Worm (Caenorhabditis elegans) whole organism, L1 larva: ENCODE measurements around the gene clec-60.

Experiments used
- C34B4.2 ChIP-seq: sonication (generic microtip); optimal IDR thresholded peaks from 2 replicates; lab custom pipeline; 2017; ENCODE audit warnings: mild to moderate bottlenecking, missing genetic modification characterization, missing compliant biosample characterization
- F16B12.6 ChIP-seq: fragments of 150-350 bp; optimal IDR thresholded peaks from 2 replicates; lab custom pipeline; 2014; ENCODE audit warnings: missing biosample characterization, missing genetic modification characterization
- aha-1 ChIP-seq: fragments of 150-350 bp; optimal IDR thresholded peaks from 2 replicates; lab custom pipeline; 2014; ENCODE audit warnings: missing biosample characterization, missing genetic modification characterization
- blmp-1 ChIP-seq: fragments of 150-350 bp; optimal IDR thresholded peaks from 2 replicates; lab custom pipeline; 2014; ENCODE audit warnings: missing biosample characterization, missing genetic modification characterization
- ceh-82 ChIP-seq, 3 experiments: fragments of 150-350 bp in 1 of 3; sonication (generic microtip) in 2 of 3; optimal IDR thresholded peaks; 2 replicates each; lab custom pipeline; 2014 to 2017; ENCODE audit warnings: missing biosample characterization in 3 of 3, missing genetic modification characterization in 3 of 3
- ceh-88 ChIP-seq: fragments of 200-800 bp; sonication (Bioruptor generic); IDR thresholded peaks from 2 replicates; pipeline ENCODE4 v1.3.6; 2022; ENCODE audit warnings: missing genetic modification characterization, missing compliant biosample characterization
- ces-1 ChIP-seq: fragments of 150-350 bp; optimal IDR thresholded peaks from 2 replicates; lab custom pipeline; 2014; ENCODE audit warnings: missing biosample characterization, missing genetic modification reagents, missing genetic modification characterization
- efl-1 ChIP-seq, 4 experiments: fragments of 150-350 bp; optimal IDR thresholded peaks in 3 of 4; peaks in 1 of 4; 1 replicate in 1 of 4; 2 replicates in 3 of 4; lab custom pipeline; 2014; ENCODE audit warnings: missing biosample characterization in 2 of 4, missing genetic modification characterization in 2 of 4, missing genetic modification reagents in 2 of 4
- efl-3 ChIP-seq: fragments of 200-800 bp; sonication (Bioruptor generic); optimal IDR thresholded peaks from 2 replicates; lab custom pipeline; 2018; ENCODE audit warnings: mild to moderate bottlenecking, missing genetic modification characterization, missing compliant biosample characterization
- elt-3 ChIP-seq, 6 experiments: fragments of 150-350 bp in 1 of 6; sonication (generic microtip); optimal IDR thresholded peaks; 2 replicates each; lab custom pipeline; 2017 to 2018; ENCODE audit warnings: missing biosample characterization in 6 of 6, missing genetic modification characterization in 6 of 6, inconsistent platforms in 1 of 6
- fkh-10 ChIP-seq: sonication (generic microtip); optimal IDR thresholded peaks from 2 replicates; lab custom pipeline; 2017; ENCODE audit warnings: missing biosample characterization, missing genetic modification reagents, missing genetic modification characterization
- fkh-4 ChIP-seq: sonication (generic microtip); optimal IDR thresholded peaks from 2 replicates; lab custom pipeline; 2016; ENCODE audit warnings: missing compliant biosample characterization, missing genetic modification characterization, borderline replicate concordance
- fos-1 ChIP-seq: fragments of 150-350 bp; optimal IDR thresholded peaks from 2 replicates; lab custom pipeline; 2014; ENCODE audit warnings: missing biosample characterization, missing genetic modification characterization
- grh-1 ChIP-seq: fragments of 200-800 bp; sonication (Bioruptor generic); IDR thresholded peaks from 2 replicates; pipeline ENCODE4 v1.3.6; 2022; ENCODE audit warnings: missing genetic modification reagents, missing genetic modification characterization, missing compliant biosample characterization
- irx-1 ChIP-seq: sonication (generic microtip); optimal IDR thresholded peaks from 2 replicates; lab custom pipeline; 2016; ENCODE audit warnings: missing genetic modification characterization, missing compliant biosample characterization
- lin-14 ChIP-seq: fragments of 200-800 bp; sonication (Bioruptor generic); optimal IDR thresholded peaks from 2 replicates; lab custom pipeline; 2018; ENCODE audit warnings: mild to moderate bottlenecking, missing genetic modification characterization, moderate library complexity, missing compliant biosample characterization
- lin-15B ChIP-seq: fragments of 150-350 bp; sonication (generic microtip); optimal IDR thresholded peaks from 3 replicates; lab custom pipeline; 2014; ENCODE audit warnings: missing biosample characterization, missing genetic modification characterization
- lin-35 ChIP-seq, 2 experiments: fragments of 150-350 bp; optimal IDR thresholded peaks; 2 replicates each; lab custom pipeline; 2014; ENCODE audit warnings: missing biosample characterization in 2 of 2, missing genetic modification characterization in 2 of 2, missing genetic modification reagents in 2 of 2
- lir-3 ChIP-seq: sonication (generic microtip); optimal IDR thresholded peaks from 2 replicates; lab custom pipeline; 2016; ENCODE audit warnings: mild to moderate bottlenecking, missing genetic modification characterization, moderate library complexity, missing compliant biosample characterization; ENCODE audit not compliant: poor library complexity
- lsy-2 ChIP-seq, 2 experiments: fragments of 150-350 bp; optimal IDR thresholded peaks; 2 replicates each; lab custom pipeline; 2014; ENCODE audit warnings: missing biosample characterization in 2 of 2, missing genetic modification characterization in 2 of 2
- mab-9 ChIP-seq: fragments of 200-800 bp; sonication (Bioruptor generic); IDR thresholded peaks from 2 replicates; pipeline ENCODE4 v1.3.6; 2022; ENCODE audit warnings: missing genetic modification reagents, missing genetic modification characterization, missing compliant biosample characterization
- nhr-19 ChIP-seq: fragments of 200-800 bp; sonication (Bioruptor generic); conservative IDR thresholded peaks from 2 replicates; pipeline ENCODE4 v1.3.6; 2022; ENCODE audit warnings: missing genetic modification characterization, missing compliant biosample characterization
- nhr-20 ChIP-seq: sonication (generic microtip); optimal IDR thresholded peaks from 2 replicates; lab custom pipeline; 2016; ENCODE audit warnings: mild to moderate bottlenecking, missing genetic modification characterization, missing compliant biosample characterization
- nhr-237 ChIP-seq: fragments of 150-350 bp; optimal IDR thresholded peaks from 2 replicates; lab custom pipeline; 2014; ENCODE audit warnings: missing biosample characterization, missing genetic modification characterization
- nhr-71 ChIP-seq: sonication (generic microtip); optimal IDR thresholded peaks from 2 replicates; lab custom pipeline; 2016; ENCODE audit warnings: mild to moderate bottlenecking, missing genetic modification characterization, moderate library complexity, missing compliant biosample characterization
- nhr-76 ChIP-seq: sonication (generic microtip); optimal IDR thresholded peaks from 2 replicates; lab custom pipeline; 2017; ENCODE audit warnings: missing biosample characterization, missing genetic modification characterization
- nhr-77 ChIP-seq: fragments of 150-350 bp; optimal IDR thresholded peaks from 2 replicates; lab custom pipeline; 2014; ENCODE audit warnings: missing biosample characterization, missing genetic modification characterization
- nhr-84 ChIP-seq: sonication (generic microtip); optimal IDR thresholded peaks from 2 replicates; lab custom pipeline; 2017; ENCODE audit warnings: missing biosample characterization, missing genetic modification characterization
- nhr-85 ChIP-seq: sonication (generic microtip); peaks from one replicate; lab custom pipeline; 2016; ENCODE audit warnings: missing genetic modification characterization, inconsistent platforms, missing compliant biosample characterization
- rnt-1 ChIP-seq: sonication (generic microtip); optimal IDR thresholded peaks from 2 replicates; lab custom pipeline; 2016; ENCODE audit warnings: mild to moderate bottlenecking, missing genetic modification characterization, moderate library complexity, missing compliant biosample characterization
- snu-23 ChIP-seq: sonication (generic microtip); optimal IDR thresholded peaks from 2 replicates; lab custom pipeline; 2016; ENCODE audit warnings: missing genetic modification characterization, missing compliant biosample characterization
- swsn-7 ChIP-seq: sonication (generic microtip); optimal IDR thresholded peaks from 2 replicates; lab custom pipeline; 2016; ENCODE audit warnings: missing genetic modification characterization, missing compliant biosample characterization
- tbx-2 ChIP-seq: sonication (generic microtip); optimal IDR thresholded peaks from 2 replicates; lab custom pipeline; 2016; ENCODE audit warnings: missing genetic modification characterization, missing compliant biosample characterization
- tlp-1 ChIP-seq: fragments of 150-350 bp; optimal IDR thresholded peaks from 2 replicates; lab custom pipeline; 2014; ENCODE audit warnings: missing biosample characterization, missing genetic modification characterization
- unc-130 ChIP-seq: fragments of 150-350 bp; optimal IDR thresholded peaks from 2 replicates; lab custom pipeline; 2017; ENCODE audit warnings: missing biosample characterization, missing genetic modification characterization, inconsistent platforms
- unc-30 ChIP-seq: sonication (generic microtip); optimal IDR thresholded peaks from 2 replicates; lab custom pipeline; 2017; ENCODE audit warnings: missing biosample characterization, missing genetic modification characterization
- unc-62 ChIP-seq: fragments of 150-350 bp; optimal IDR thresholded peaks from 2 replicates; lab custom pipeline; 2014; ENCODE audit warnings: missing biosample characterization, missing genetic modification reagents, missing genetic modification characterization
- vab-15 ChIP-seq: sonication (generic microtip); optimal IDR thresholded peaks from 2 replicates; lab custom pipeline; 2017; ENCODE audit warnings: missing genotype, mild to moderate bottlenecking, missing genetic modification characterization, missing compliant biosample characterization
- xbp-1 ChIP-seq: sonication (generic microtip); optimal IDR thresholded peaks from 2 replicates; lab custom pipeline; 2016; ENCODE audit warnings: missing genetic modification characterization, missing compliant biosample characterization
- zag-1 ChIP-seq: fragments of 150-350 bp; optimal IDR thresholded peaks from 2 replicates; lab custom pipeline; 2014; ENCODE audit warnings: missing biosample characterization, missing genetic modification characterization

clec-60 gene

ce11 chrII:10515422-10515821 lies 33.7 kb upstream of the clec-60 start:
- peak; percentile 49 for TF ChIP-seq lin-14
- TF ChIP-seq lin-35 (GFP tag; optimal IDR thresholded peaks at IDR 0.05; lab: Kevin White, UChicago), result peak in 1 of 2 experiments; percentile 37
- TF ChIP-seq snu-23, result peak; percentile 11
- TF ChIP-seq fkh-4 (tag; lab: Kevin White, UChicago), result no peak
- peak; percentile 78 for TF ChIP-seq nhr-85
- TF ChIP-seq nhr-20, result peak; percentile 41
- TF ChIP-seq blmp-1, result peak; percentile 54
- no peak for TF ChIP-seq irx-1 (tag; lab: Kevin White, UChicago)
- peak in 1 of 2 experiments; percentile 22 for TF ChIP-seq lsy-2 (tag; optimal IDR thresholded peaks at IDR 0.05; lab: Kevin White, UChicago)
- TF ChIP-seq elt-3 (tag; optimal IDR thresholded peaks at IDR 0.05; lab: Kevin White, UChicago), result peak in 5 of 6 experiments; percentile 16 to 91 (median 89)
- no peak for TF ChIP-seq aha-1 (tag; lab: Kevin White, UChicago)
- TF ChIP-seq nhr-71, result peak; percentile 19

ce11 chrII:10513377-10513776 lies 31.7 kb upstream of the clec-60 start:
- TF ChIP-seq lsy-2 (tag; optimal IDR thresholded peaks at IDR 0.05; lab: Kevin White, UChicago) (no peak), ceh-88 (GFP tag; lab: Robert Waterston, UW) (no peak), irx-1 (tag; lab: Kevin White, UChicago) (no peak), nhr-85 (no peak), nhr-19 (no peak), unc-130 (tag; lab: Kevin White, UChicago) (no peak), efl-3 (no peak), lir-3 (no peak), rnt-1 (no peak), F16B12.6 (tag; lab: Kevin White, UChicago) (no peak)

ce11 chrII:10510242-10510641 lies 28.6 kb upstream of the clec-60 start, which contains the start of gene F59B10.3:
Gene F59B10.3, plus strand, starts transcription at chrII:10510542.
- TF ChIP-seq C34B4.2 (tag; lab: Kevin White, UChicago) (no peak), nhr-76 (tag; lab: Kevin White, UChicago) (no peak), lin-15B (tag; lab: Kevin White, UChicago) (no peak), unc-62 (GFP tag; lab: Kevin White, UChicago) (no peak), nhr-71 (no peak), vab-15 (tag; lab: Kevin White, UChicago) (no peak), F16B12.6 (tag; lab: Kevin White, UChicago) (no peak), unc-30 (no peak), nhr-20 (no peak), tlp-1 (no peak)

DNA sequence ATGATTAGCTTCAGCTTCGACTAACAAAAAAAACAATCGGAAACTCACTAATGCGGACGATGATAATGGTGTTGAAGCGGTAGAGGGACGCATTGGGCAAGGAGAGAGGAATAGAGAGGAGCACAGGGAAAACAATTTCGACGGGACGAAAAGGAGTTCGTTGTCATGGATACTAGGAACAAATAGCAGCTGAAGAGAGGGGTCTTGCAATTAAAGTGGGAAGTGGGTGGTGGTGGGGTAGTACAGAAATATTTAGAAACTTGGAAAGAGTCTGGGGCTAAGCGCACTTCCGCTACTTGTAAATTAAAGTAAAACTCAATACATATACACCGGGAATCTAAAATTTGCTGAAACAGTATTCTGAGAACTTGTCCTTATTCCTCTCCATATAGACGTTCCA lies 28.1 kb upstream of the clec-60 start, which contains the start of gene F59B10.2:
Gene F59B10.2 (minus strand): TSS at position 101 of the 400 bp plus-strand sequence.
- TF ChIP-seq efl-1 (optimal IDR thresholded peaks at IDR 0.05; lab: Kevin White, UChicago) (no peak), efl-1 (GFP tag; optimal IDR thresholded peaks at IDR 0.05 in 1 of 2; lab: Kevin White, UChicago) (peak in 1 of 2 experiments; percentile 52), grh-1 (GFP tag; lab: Robert Waterston, UW) (no peak), fkh-10 (GFP tag; lab: Kevin White, UChicago) (no peak), nhr-237 (no peak), unc-62 (GFP tag; lab: Kevin White, UChicago) (no peak)

ce11 chrII:10507906-10508305 lies 26.2 kb upstream of the clec-60 start:
- no peak for TF ChIP-seq unc-30
- TF ChIP-seq fkh-10 (GFP tag; lab: Kevin White, UChicago), result no peak
- TF ChIP-seq lir-3, result no peak
- TF ChIP-seq ceh-82 (tag; optimal IDR thresholded peaks at IDR 0.05; lab: Kevin White, UChicago), result no peak
- TF ChIP-seq ces-1 (GFP tag; lab: Kevin White, UChicago), result no peak
- TF ChIP-seq rnt-1, result no peak
- no peak for TF ChIP-seq nhr-84
- no peak for TF ChIP-seq xbp-1 (tag; lab: Kevin White, UChicago)
- no peak for TF ChIP-seq unc-130 (tag; lab: Kevin White, UChicago)
- TF ChIP-seq tbx-2 (tag; lab: Kevin White, UChicago), result no peak
- TF ChIP-seq nhr-77, result no peak
- TF ChIP-seq mab-9 (GFP tag; lab: Robert Waterston, UW), result no peak
- TF ChIP-seq fos-1 (tag; lab: Kevin White, UChicago), result no peak
- no peak for TF ChIP-seq zag-1
- no peak for TF ChIP-seq swsn-7 (tag; lab: Kevin White, UChicago)
- no peak for TF ChIP-seq nhr-85
- TF ChIP-seq C34B4.2 (tag; lab: Kevin White, UChicago), result no peak
- no peak for TF ChIP-seq lin-15B (tag; lab: Kevin White, UChicago)
